Fruit fly (Drosophila melanogaster) whole organism, prepupa: ENCODE data around the gene Nak.

Source experiments
- Blimp-1 ChIP-seq: fragments of 200-800 bp; sonication (Bioruptor generic); optimal IDR thresholded peaks from 3 replicates; lab custom pipeline; 2017; ENCODE audit warnings: missing biosample characterization, missing genetic modification characterization, mild to moderate bottlenecking, moderate library complexity, missing genetic modification reagents
- CG10631 ChIP-seq: fragments of 200-800 bp; sonication (Bioruptor generic); optimal IDR thresholded peaks from 2 replicates; lab custom pipeline; 2016; ENCODE audit warnings: missing biosample characterization, missing genetic modification characterization
- CG11294 ChIP-seq: fragments of 200-800 bp; sonication (Bioruptor generic); IDR thresholded peaks from 2 replicates; pipeline ENCODE4 v1.3.6; 2022; ENCODE audit warnings: missing biosample characterization, missing genetic modification characterization
- CG11762 ChIP-seq: fragments of 200-800 bp; sonication (Bioruptor generic); optimal IDR thresholded peaks from 3 replicates; lab custom pipeline; 2016; ENCODE audit warnings: missing biosample characterization, missing genetic modification characterization; ENCODE audit not compliant: insufficient read depth
- CG11902 ChIP-seq: fragments of 200-800 bp; sonication (Bioruptor generic); optimal IDR thresholded peaks from 3 replicates; lab custom pipeline; 2016; ENCODE audit warnings: missing biosample characterization, missing genetic modification characterization
- CG15336 ChIP-seq: fragments of 200-800 bp; sonication (Bioruptor generic); IDR thresholded peaks from 2 replicates; pipeline ENCODE4 v1.3.6; 2022; ENCODE audit warnings: missing biosample characterization, missing genetic modification characterization
- CG16779 ChIP-seq: fragments of 200-800 bp; sonication (Bioruptor generic); optimal IDR thresholded peaks from 3 replicates; lab custom pipeline; 2017; ENCODE audit warnings: missing biosample characterization, mild to moderate bottlenecking, missing genetic modification characterization
- CG31627 ChIP-seq: fragments of 200-800 bp; sonication (Bioruptor generic); optimal IDR thresholded peaks from 3 replicates; lab custom pipeline; 2016; ENCODE audit warnings: missing biosample characterization, missing genetic modification characterization
- CG32006 ChIP-seq: fragments of 200-800 bp; sonication (Bioruptor generic); optimal IDR thresholded peaks from 3 replicates; lab custom pipeline; 2017; ENCODE audit warnings: missing biosample characterization, mild to moderate bottlenecking, missing genetic modification characterization
- CG34406 ChIP-seq: fragments of 200-800 bp; sonication (Bioruptor generic); optimal IDR thresholded peaks from 3 replicates; lab custom pipeline; 2016; ENCODE audit warnings: missing biosample characterization, missing genetic modification characterization
- CG4318 ChIP-seq: fragments of 200-800 bp; sonication (Bioruptor generic); optimal IDR thresholded peaks from 3 replicates; lab custom pipeline; 2017; ENCODE audit warnings: missing biosample characterization, mild to moderate bottlenecking, missing genetic modification characterization
- CG6163 ChIP-seq: fragments of 200-800 bp; sonication (Bioruptor generic); IDR thresholded peaks from 3 replicates; pipeline ENCODE4 v1.3.6; 2022; ENCODE audit warnings: missing biosample characterization, missing genetic modification characterization
- CG6276 ChIP-seq: fragments of 200-800 bp; sonication (Bioruptor generic); optimal IDR thresholded peaks from 2 replicates; lab custom pipeline; 2017; ENCODE audit warnings: missing biosample characterization, mild to moderate bottlenecking, missing genetic modification characterization
- CG6808 ChIP-seq: fragments of 200-800 bp; sonication (Bioruptor generic); optimal IDR thresholded peaks from 3 replicates; lab custom pipeline; 2017; ENCODE audit warnings: missing biosample characterization, missing genetic modification characterization, mild to moderate bottlenecking, moderate library complexity, missing genetic modification reagents
- CG6854 ChIP-seq: fragments of 200-800 bp; sonication (Bioruptor generic); optimal IDR thresholded peaks from 2 replicates; lab custom pipeline; 2017; ENCODE audit warnings: missing biosample characterization, mild to moderate bottlenecking, missing genetic modification characterization
- CG8119 ChIP-seq: fragments of 200-800 bp; sonication (Bioruptor generic); IDR thresholded peaks from 3 replicates; pipeline ENCODE4 v1.3.6; 2022; ENCODE audit warnings: missing biosample characterization, missing genetic modification characterization
- CG8632 ChIP-seq: fragments of 200-800 bp; sonication (Bioruptor generic); optimal IDR thresholded peaks from 3 replicates; lab custom pipeline; 2016; ENCODE audit warnings: missing biosample characterization, missing genetic modification characterization
- Eip75B ChIP-seq: fragments of 200-800 bp; sonication (Bioruptor generic); optimal IDR thresholded peaks from 3 replicates; lab custom pipeline; 2016; ENCODE audit warnings: missing biosample characterization, missing genetic modification characterization
- Eip78C ChIP-seq: fragments of 200-800 bp; sonication (Bioruptor generic); peaks from one replicate; lab custom pipeline; 2016; ENCODE audit warnings: missing biosample characterization, missing genetic modification characterization
- Ets21C ChIP-seq: fragments of 200-800 bp; sonication (Bioruptor generic); optimal IDR thresholded peaks from 3 replicates; lab custom pipeline; 2016; ENCODE audit warnings: missing biosample characterization, missing genetic modification characterization
- Gug ChIP-seq: fragments of 200-800 bp; sonication (Bioruptor generic); IDR thresholded peaks from 2 replicates; pipeline ENCODE4 v1.3.6; 2022; ENCODE audit warnings: missing biosample characterization, missing genetic modification characterization
- Hr38 ChIP-seq: sonication (Bioruptor generic); optimal IDR thresholded peaks from 2 replicates; lab custom pipeline; 2016; ENCODE audit warnings: missing biosample characterization, missing genetic modification characterization
- Hr39 ChIP-seq: fragments of 200-800 bp; sonication (Bioruptor generic); optimal IDR thresholded peaks from 2 replicates; lab custom pipeline; 2016; ENCODE audit warnings: missing biosample characterization, missing genetic modification characterization
- Hr4 ChIP-seq: fragments of 200-800 bp; sonication (Bioruptor generic); optimal IDR thresholded peaks from 3 replicates; lab custom pipeline; 2016; ENCODE audit warnings: missing biosample characterization, missing genetic modification characterization
- Lpt ChIP-seq: fragments of 200-800 bp; sonication (Bioruptor generic); optimal IDR thresholded peaks from 3 replicates; lab custom pipeline; 2016; ENCODE audit warnings: missing biosample characterization, missing genetic modification characterization
- Met ChIP-seq: fragments of 200-800 bp; sonication (Bioruptor generic); optimal IDR thresholded peaks from 3 replicates; lab custom pipeline; 2016; ENCODE audit warnings: missing biosample characterization, missing genetic modification characterization
- Smox ChIP-seq: fragments of 200-800 bp; sonication (Bioruptor generic); optimal IDR thresholded peaks from 3 replicates; lab custom pipeline; 2016; ENCODE audit warnings: missing biosample characterization, missing genetic modification characterization
- Sox14 ChIP-seq: fragments of 200-800 bp; sonication (Bioruptor generic); optimal IDR thresholded peaks from 3 replicates; lab custom pipeline; 2016; ENCODE audit warnings: missing biosample characterization, missing genetic modification characterization
- acj6 ChIP-seq: fragments of 200-800 bp; sonication (Bioruptor generic); optimal IDR thresholded peaks from 3 replicates; lab custom pipeline; 2016; ENCODE audit warnings: missing biosample characterization, missing genetic modification characterization
- cyc ChIP-seq: fragments of 200-800 bp; sonication (Bioruptor generic); optimal IDR thresholded peaks from 3 replicates; lab custom pipeline; 2016; ENCODE audit warnings: missing biosample characterization, missing genetic modification characterization
- dac ChIP-seq: fragments of 200-800 bp; sonication (Bioruptor generic); optimal IDR thresholded peaks from 2 replicates; lab custom pipeline; 2017; ENCODE audit warnings: missing biosample characterization, mild to moderate bottlenecking, missing genetic modification characterization
- eg ChIP-seq: fragments of 200-800 bp; sonication (Bioruptor generic); IDR thresholded peaks from 3 replicates; pipeline ENCODE4 v1.3.6; 2022; ENCODE audit warnings: missing biosample characterization, missing genetic modification characterization
- esn ChIP-seq: fragments of 200-800 bp; sonication (Bioruptor generic); optimal IDR thresholded peaks from 2 replicates; lab custom pipeline; 2016; ENCODE audit warnings: missing biosample characterization, mild to moderate bottlenecking, missing genetic modification characterization, moderate library complexity
- fd85E ChIP-seq: fragments of 200-800 bp; sonication (Bioruptor generic); optimal IDR thresholded peaks from 3 replicates; lab custom pipeline; 2016; ENCODE audit warnings: missing biosample characterization, missing genetic modification characterization
- fkh ChIP-seq: fragments of 200-800 bp; sonication (Bioruptor generic); optimal IDR thresholded peaks from 3 replicates; lab custom pipeline; 2017; ENCODE audit warnings: missing biosample characterization, mild to moderate bottlenecking, missing genetic modification characterization, moderate library complexity
- lz ChIP-seq: fragments of 200-800 bp; sonication (Bioruptor generic); optimal IDR thresholded peaks from 3 replicates; lab custom pipeline; 2016; ENCODE audit warnings: missing biosample characterization, missing genetic modification characterization
- net ChIP-seq: fragments of 200-800 bp; sonication (Bioruptor generic); optimal IDR thresholded peaks from 3 replicates; lab custom pipeline; 2016; ENCODE audit warnings: missing biosample characterization, missing genetic modification characterization
- salr ChIP-seq, 2 experiments: fragments of 200-800 bp; sonication (Bioruptor generic); optimal IDR thresholded peaks; 3 replicates each; lab custom pipeline; 2016 to 2018; ENCODE audit warnings: missing biosample characterization in 2 of 2, missing genetic modification characterization in 2 of 2, mild to moderate bottlenecking in 1 of 2
- ss ChIP-seq, 2 experiments: fragments of 200-800 bp; sonication (Bioruptor generic); optimal IDR thresholded peaks; 2 replicates in 1 of 2; 3 replicates in 1 of 2; lab custom pipeline; 2017 to 2018; ENCODE audit warnings: mild to moderate bottlenecking in 2 of 2, missing biosample characterization in 2 of 2, missing genetic modification characterization in 2 of 2, moderate library complexity in 1 of 2
- topi ChIP-seq: fragments of 200-800 bp; sonication (Bioruptor generic); optimal IDR thresholded peaks from 3 replicates; lab custom pipeline; 2016; ENCODE audit warnings: missing biosample characterization, missing genetic modification characterization

The Nak gene

dm6 chr2L:18946636-18947514, 21.7 kb downstream of the Nak start (continued):
- TF ChIP-seq CG8119 (peak; percentile 76), CG31627 (GFP tag; lab: Kevin White, UChicago) (peak; percentile 43), acj6 (GFP tag; lab: Kevin White, UChicago) (peak; percentile 82), CG16779 (tag; lab: Kevin White, UChicago) (peak; percentile 77), Hr38 (GFP tag; lab: Kevin White, UChicago) (no peak), Eip75B (GFP tag; lab: Kevin White, UChicago) (peak; percentile 2), CG10631 (peak; percentile 92), CG15336 (GFP tag; lab: Robert Waterston, UW) (peak; percentile 66), CG6276 (no peak), CG6808 (GFP tag; lab: Kevin White, UChicago) (peak; percentile 81), fkh (GFP tag; lab: Kevin White, UChicago) (no peak), Blimp-1 (peak; percentile 60), CG34406 (peak; percentile 86), Lpt (GFP tag; lab: Kevin White, UChicago) (peak; percentile 45), dac (GFP tag; lab: Kevin White, UChicago) (no peak), CG6163 (GFP tag; lab: Robert Waterston, UW) (peak; percentile 61; the same call in 1 of the 3 replicates), Sox14 (GFP tag; lab: Kevin White, UChicago) (peak; percentile 1), Eip78C (GFP tag; lab: Kevin White, UChicago) (peak; percentile 91), Hr4 (no peak), lz (GFP tag; lab: Kevin White, UChicago) (peak; percentile 68), CG6854 (GFP tag; lab: Kevin White, UChicago) (peak; percentile 34), CG32006 (GFP tag; lab: Kevin White, UChicago) (peak; percentile 72), cyc (peak; percentile 37), eg (GFP tag; lab: Robert Waterston, UW) (no peak), Smox (GFP tag; lab: Kevin White, UChicago) (peak; percentile 52), net (GFP tag; lab: Kevin White, UChicago) (peak; percentile 39), esn (peak; percentile 86), CG4318 (GFP tag; lab: Kevin White, UChicago) (peak; percentile 43), CG8632 (GFP tag; lab: Kevin White, UChicago) (peak; percentile 94), fd85E (GFP tag; lab: Kevin White, UChicago) (peak; percentile 16), topi (GFP tag; lab: Kevin White, UChicago) (peak; percentile 61), ss (GFP tag; optimal IDR thresholded peaks at IDR 0.05; lab: Kevin White, UChicago) (peak; percentile 91 to 93), CG11762 (GFP tag; lab: Kevin White, UChicago) (peak; percentile 57), CG11294 (GFP tag; lab: Robert Waterston, UW) (no peak; the same call in 1 of the 2 replicates), Ets21C (GFP tag; lab: Kevin White, UChicago) (no peak), Met (GFP tag; lab: Kevin White, UChicago) (peak; percentile 55), CG11902 (GFP tag; lab: Kevin White, UChicago) (peak; percentile 28), Hr39 (GFP tag; lab: Kevin White, UChicago) (no peak), Gug (no peak), salr (GFP tag; optimal IDR thresholded peaks at IDR 0.05; lab: Kevin White, UChicago) (peak in 1 of 2 experiments; percentile 66)
